Fruit fly (Drosophila melanogaster): ENCODE results near the gene Cdk1.

DNA sequence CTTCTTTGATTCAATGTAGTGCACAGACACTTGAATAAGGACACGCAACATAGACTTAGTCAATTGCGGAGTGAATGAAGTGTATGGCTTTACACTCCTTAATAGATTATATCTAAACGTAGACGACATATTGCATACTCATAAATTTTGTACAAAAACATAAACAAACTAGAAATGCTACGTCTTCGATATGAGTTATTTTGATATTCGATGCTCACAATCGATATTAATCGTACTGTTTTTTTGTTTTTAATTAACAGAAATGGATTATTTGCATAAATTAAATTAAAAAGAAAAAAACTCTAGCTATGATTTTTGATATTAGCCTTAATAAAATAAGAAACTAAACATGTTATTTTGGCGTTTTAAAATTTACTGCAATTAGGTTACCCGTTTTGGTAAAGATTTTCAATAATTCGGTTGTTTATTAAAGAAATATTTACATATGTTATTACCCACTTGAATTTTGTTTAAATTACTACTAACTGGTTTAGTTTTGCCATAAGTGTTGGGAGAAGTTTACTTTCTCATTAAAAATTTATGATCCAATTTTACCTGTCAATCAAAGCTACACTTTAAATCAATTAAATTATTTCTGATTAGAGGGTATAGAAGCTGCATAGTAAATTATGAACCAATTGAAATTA lies 19.1 kb upstream of the Cdk1 start, which contains the start of the genes CG17768, LSm-4 and Ir31a:
- TF ChIP-seq Dif (GFP tag; optimal IDR thresholded peaks at IDR 0.05; ENCODE audit: partially characterized antibody) (no peak), usp (GFP tag; optimal IDR thresholded peaks at IDR 0.05) (no peak), CrebA (GFP tag; optimal IDR thresholded peaks at IDR 0.05; ENCODE audit: borderline replicate concordance) (no peak), HLH106 (tag; optimal IDR thresholded peaks at IDR 0.05) (no peak), Myc (optimal IDR thresholded peaks at IDR 0.05) (no peak), fru (GFP tag; optimal IDR thresholded peaks at IDR 0.05) (no peak), lola (GFP tag; optimal IDR thresholded peaks at IDR 0.05) (no peak), br (GFP tag; optimal IDR thresholded peaks at IDR 0.05) (no peak), CG32264 (GFP tag; optimal IDR thresholded peaks at IDR 0.05) (no peak), Dfd (GFP tag; optimal IDR thresholded peaks at IDR 0.05) (no peak)
